Worm (Caenorhabditis elegans): ENCODE measurements around the gene F46G11.6.

DNA sequence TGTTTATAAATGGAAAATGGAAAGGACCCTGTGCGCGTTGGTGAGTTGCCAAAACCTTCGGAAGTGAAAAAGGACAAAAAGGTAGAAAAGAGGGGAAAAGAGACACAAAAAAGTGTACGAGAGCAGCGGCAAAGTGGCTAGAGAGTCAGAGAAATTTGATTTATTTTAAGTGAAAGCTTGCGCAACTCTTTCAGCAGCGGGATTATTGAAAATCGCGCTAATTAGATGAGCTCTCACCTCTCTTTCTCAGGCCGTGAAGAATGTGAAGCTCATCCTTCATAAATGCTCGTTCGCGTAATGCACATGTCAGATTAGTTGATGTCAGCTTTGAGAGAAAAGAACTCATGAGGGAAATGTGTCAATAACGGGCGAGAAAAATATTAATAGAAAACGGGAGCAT is 12.9 kb downstream of the F46G11.6 start:
- TF ChIP-seq snpc-4 (tag; optimal IDR thresholded peaks at IDR 0.05) (no peak), elt-3 (tag; optimal IDR thresholded peaks at IDR 0.05) (no peak), tbx-8 (GFP tag; optimal IDR thresholded peaks at IDR 0.05) (no peak), lsy-2 (tag; optimal IDR thresholded peaks at IDR 0.05) (no peak), ceh-43 (GFP tag; optimal IDR thresholded peaks at IDR 0.05) (no peak), mep-1 (tag; optimal IDR thresholded peaks at IDR 0.05) (no peak), unc-62 (GFP tag; optimal IDR thresholded peaks at IDR 0.05) (peak; percentile 71), unc-39 (tag; optimal IDR thresholded peaks at IDR 0.05) (no peak), drap-1 (GFP tag; optimal IDR thresholded peaks at IDR 0.05) (no peak)
